Worm (Caenorhabditis elegans) whole organism, L1 larva: ENCODE results near the gene ell-1.

Source experiments
- C04F5.9 ChIP-seq: sonication (generic microtip); optimal IDR thresholded peaks from 2 replicates; lab custom pipeline; 2016; ENCODE audit warnings: missing genetic modification characterization, missing compliant biosample characterization
- C16A3.4 ChIP-seq: fragments of 150-350 bp; optimal IDR thresholded peaks from 2 replicates; lab custom pipeline; 2014; ENCODE audit warnings: missing biosample characterization, missing genetic modification characterization
- Y116A8C.19 ChIP-seq: sonication (generic microtip); optimal IDR thresholded peaks from 2 replicates; lab custom pipeline; 2016; ENCODE audit warnings: missing compliant biosample characterization, missing genetic modification characterization, borderline replicate concordance
- aha-1 ChIP-seq: fragments of 150-350 bp; optimal IDR thresholded peaks from 2 replicates; lab custom pipeline; 2014; ENCODE audit warnings: missing biosample characterization, missing genetic modification characterization
- aly-2 ChIP-seq: fragments of 150-350 bp; optimal IDR thresholded peaks from 2 replicates; lab custom pipeline; 2014; ENCODE audit warnings: missing biosample characterization, missing genetic modification characterization
- ama-1 ChIP-seq: fragments of 150-350 bp; optimal IDR thresholded peaks from 2 replicates; lab custom pipeline; 2014
- ceh-63 ChIP-seq: fragments of 200-800 bp; sonication (Bioruptor generic); optimal IDR thresholded peaks from 2 replicates; lab custom pipeline; 2018; ENCODE audit warnings: mild to moderate bottlenecking, missing genetic modification characterization, missing compliant biosample characterization
- ceh-82 ChIP-seq, 3 experiments: fragments of 150-350 bp in 1 of 3; sonication (generic microtip) in 2 of 3; optimal IDR thresholded peaks; 2 replicates each; lab custom pipeline; 2014 to 2017; ENCODE audit warnings: missing biosample characterization in 3 of 3, missing genetic modification characterization in 3 of 3
- ceh-90 ChIP-seq: sonication (generic microtip); optimal IDR thresholded peaks from 2 replicates; lab custom pipeline; 2016; ENCODE audit warnings: missing genetic modification characterization, missing compliant biosample characterization
- ces-1 ChIP-seq: fragments of 150-350 bp; optimal IDR thresholded peaks from 2 replicates; lab custom pipeline; 2014; ENCODE audit warnings: missing biosample characterization, missing genetic modification reagents, missing genetic modification characterization
- efl-1 ChIP-seq, 4 experiments: fragments of 150-350 bp; optimal IDR thresholded peaks in 3 of 4; peaks in 1 of 4; 1 replicate in 1 of 4; 2 replicates in 3 of 4; lab custom pipeline; 2014; ENCODE audit warnings: missing biosample characterization in 2 of 4, missing genetic modification characterization in 2 of 4, missing genetic modification reagents in 2 of 4
- efl-3 ChIP-seq: fragments of 200-800 bp; sonication (Bioruptor generic); optimal IDR thresholded peaks from 2 replicates; lab custom pipeline; 2018; ENCODE audit warnings: mild to moderate bottlenecking, missing genetic modification characterization, missing compliant biosample characterization
- elt-3 ChIP-seq, 6 experiments: fragments of 150-350 bp in 1 of 6; sonication (generic microtip); optimal IDR thresholded peaks; 2 replicates each; lab custom pipeline; 2017 to 2018; ENCODE audit warnings: missing biosample characterization in 6 of 6, missing genetic modification characterization in 6 of 6, inconsistent platforms in 1 of 6
- ets-5 ChIP-seq: fragments of 200-800 bp; sonication (Bioruptor generic); IDR thresholded peaks from 2 replicates; pipeline ENCODE4 v1.3.6; 2022; ENCODE audit warnings: missing genetic modification characterization, missing compliant biosample characterization
- fkh-10 ChIP-seq: sonication (generic microtip); optimal IDR thresholded peaks from 2 replicates; lab custom pipeline; 2017; ENCODE audit warnings: missing biosample characterization, missing genetic modification reagents, missing genetic modification characterization
- fos-1 ChIP-seq: fragments of 150-350 bp; optimal IDR thresholded peaks from 2 replicates; lab custom pipeline; 2014; ENCODE audit warnings: missing biosample characterization, missing genetic modification characterization
- grh-1 ChIP-seq: fragments of 200-800 bp; sonication (Bioruptor generic); IDR thresholded peaks from 2 replicates; pipeline ENCODE4 v1.3.6; 2022; ENCODE audit warnings: missing genetic modification reagents, missing genetic modification characterization, missing compliant biosample characterization
- irx-1 ChIP-seq: sonication (generic microtip); optimal IDR thresholded peaks from 2 replicates; lab custom pipeline; 2016; ENCODE audit warnings: missing genetic modification characterization, missing compliant biosample characterization
- isw-1 ChIP-seq: fragments of 200-800 bp; sonication (Bioruptor generic); IDR thresholded peaks from 2 replicates; pipeline ENCODE4 v1.3.6; 2022; ENCODE audit warnings: missing genetic modification characterization, missing compliant biosample characterization
- jun-1 ChIP-seq: fragments of 150-350 bp; optimal IDR thresholded peaks from 2 replicates; lab custom pipeline; 2014; ENCODE audit warnings: missing biosample characterization, missing genetic modification reagents, missing genetic modification characterization
- lin-13 ChIP-seq: fragments of 150-350 bp; optimal IDR thresholded peaks from 2 replicates; lab custom pipeline; 2014; ENCODE audit warnings: missing biosample characterization, missing genetic modification reagents, missing genetic modification characterization
- lin-14 ChIP-seq: fragments of 200-800 bp; sonication (Bioruptor generic); optimal IDR thresholded peaks from 2 replicates; lab custom pipeline; 2018; ENCODE audit warnings: mild to moderate bottlenecking, missing genetic modification characterization, moderate library complexity, missing compliant biosample characterization
- lin-35 ChIP-seq, 2 experiments: fragments of 150-350 bp; optimal IDR thresholded peaks; 2 replicates each; lab custom pipeline; 2014; ENCODE audit warnings: missing biosample characterization in 2 of 2, missing genetic modification characterization in 2 of 2, missing genetic modification reagents in 2 of 2
- lin-39 ChIP-seq: fragments of 150-350 bp; optimal IDR thresholded peaks from 2 replicates; lab custom pipeline; 2014; ENCODE audit warnings: missing biosample characterization, missing genetic modification reagents, missing genetic modification characterization
- lir-3 ChIP-seq: sonication (generic microtip); optimal IDR thresholded peaks from 2 replicates; lab custom pipeline; 2016; ENCODE audit warnings: mild to moderate bottlenecking, missing genetic modification characterization, moderate library complexity, missing compliant biosample characterization; ENCODE audit not compliant: poor library complexity
- lsy-2 ChIP-seq, 2 experiments: fragments of 150-350 bp; optimal IDR thresholded peaks; 2 replicates each; lab custom pipeline; 2014; ENCODE audit warnings: missing biosample characterization in 2 of 2, missing genetic modification characterization in 2 of 2
- mab-9 ChIP-seq: fragments of 200-800 bp; sonication (Bioruptor generic); IDR thresholded peaks from 2 replicates; pipeline ENCODE4 v1.3.6; 2022; ENCODE audit warnings: missing genetic modification reagents, missing genetic modification characterization, missing compliant biosample characterization
- mef-2 ChIP-seq: fragments of 150-350 bp; optimal IDR thresholded peaks from 2 replicates; lab custom pipeline; 2014; ENCODE audit warnings: missing biosample characterization, missing genetic modification characterization
- mep-1 ChIP-seq: fragments of 150-350 bp; optimal IDR thresholded peaks from 2 replicates; lab custom pipeline; 2014; ENCODE audit warnings: missing biosample characterization, missing genetic modification characterization
- nhr-11 ChIP-seq: fragments of 150-350 bp; optimal IDR thresholded peaks from 2 replicates; lab custom pipeline; 2014; ENCODE audit warnings: missing biosample characterization, missing genetic modification characterization
- nhr-12 ChIP-seq: sonication (generic microtip); optimal IDR thresholded peaks from 2 replicates; lab custom pipeline; 2017; ENCODE audit warnings: missing biosample characterization, missing genetic modification characterization
- nhr-19 ChIP-seq: fragments of 200-800 bp; sonication (Bioruptor generic); conservative IDR thresholded peaks from 2 replicates; pipeline ENCODE4 v1.3.6; 2022; ENCODE audit warnings: missing genetic modification characterization, missing compliant biosample characterization
- nhr-20 ChIP-seq: sonication (generic microtip); optimal IDR thresholded peaks from 2 replicates; lab custom pipeline; 2016; ENCODE audit warnings: mild to moderate bottlenecking, missing genetic modification characterization, missing compliant biosample characterization
- nhr-28 ChIP-seq: fragments of 150-350 bp; optimal IDR thresholded peaks from 2 replicates; lab custom pipeline; 2014; ENCODE audit warnings: missing biosample characterization, missing genetic modification characterization
- nhr-47 ChIP-seq: sonication (generic microtip); optimal IDR thresholded peaks from 2 replicates; lab custom pipeline; 2016; ENCODE audit warnings: mild to moderate bottlenecking, missing genetic modification characterization, moderate library complexity, missing compliant biosample characterization
- nhr-77 ChIP-seq: fragments of 150-350 bp; optimal IDR thresholded peaks from 2 replicates; lab custom pipeline; 2014; ENCODE audit warnings: missing biosample characterization, missing genetic modification characterization
- nhr-84 ChIP-seq: sonication (generic microtip); optimal IDR thresholded peaks from 2 replicates; lab custom pipeline; 2017; ENCODE audit warnings: missing biosample characterization, missing genetic modification characterization
- nhr-85 ChIP-seq: sonication (generic microtip); peaks from one replicate; lab custom pipeline; 2016; ENCODE audit warnings: missing genetic modification characterization, inconsistent platforms, missing compliant biosample characterization
- nhr-90 ChIP-seq: sonication (generic microtip); optimal IDR thresholded peaks from 2 replicates; lab custom pipeline; 2016; ENCODE audit warnings: mild to moderate bottlenecking, missing genetic modification characterization, missing compliant biosample characterization; ENCODE audit not compliant: poor library complexity
- pag-3 ChIP-seq: sonication (generic microtip); optimal IDR thresholded peaks from 2 replicates; lab custom pipeline; 2017; ENCODE audit warnings: missing genetic modification characterization, mild to moderate bottlenecking, missing compliant biosample characterization, antibody characterized with exemption, borderline replicate concordance; ENCODE audit not compliant: insufficient read depth
- pax-3 ChIP-seq: fragments of 200-800 bp; sonication (Bioruptor generic); optimal IDR thresholded peaks from 2 replicates; lab custom pipeline; 2018; ENCODE audit warnings: mild to moderate bottlenecking, missing genetic modification characterization, moderate library complexity, missing compliant biosample characterization
- pqm-1 ChIP-seq: sonication (generic microtip); optimal IDR thresholded peaks from 3 replicates; lab custom pipeline; 2017; ENCODE audit warnings: missing biosample characterization, missing genetic modification characterization
- snpc-4 ChIP-seq: fragments of 150-350 bp; optimal IDR thresholded peaks from 2 replicates; lab custom pipeline; 2014; ENCODE audit warnings: missing biosample characterization, missing genetic modification characterization
- snu-23 ChIP-seq: sonication (generic microtip); optimal IDR thresholded peaks from 2 replicates; lab custom pipeline; 2016; ENCODE audit warnings: missing genetic modification characterization, missing compliant biosample characterization
- sox-4 ChIP-seq: sonication (generic microtip); optimal IDR thresholded peaks from 2 replicates; lab custom pipeline; 2016; ENCODE audit warnings: missing genetic modification characterization, missing compliant biosample characterization
- tbx-2 ChIP-seq: sonication (generic microtip); optimal IDR thresholded peaks from 2 replicates; lab custom pipeline; 2016; ENCODE audit warnings: missing genetic modification characterization, missing compliant biosample characterization
- unc-130 ChIP-seq: fragments of 150-350 bp; optimal IDR thresholded peaks from 2 replicates; lab custom pipeline; 2017; ENCODE audit warnings: missing biosample characterization, missing genetic modification characterization, inconsistent platforms
- unc-30 ChIP-seq: sonication (generic microtip); optimal IDR thresholded peaks from 2 replicates; lab custom pipeline; 2017; ENCODE audit warnings: missing biosample characterization, missing genetic modification characterization
- unc-86 ChIP-seq: sonication (generic microtip); optimal IDR thresholded peaks from 2 replicates; lab custom pipeline; 2016; ENCODE audit warnings: missing genetic modification characterization, missing compliant biosample characterization
- unc-98 ChIP-seq: fragments of 200-800 bp; sonication (Bioruptor generic); IDR thresholded peaks from 2 replicates; pipeline ENCODE4 v1.3.6; 2022; ENCODE audit warnings: missing genetic modification characterization, missing compliant biosample characterization
- vab-15 ChIP-seq: sonication (generic microtip); optimal IDR thresholded peaks from 2 replicates; lab custom pipeline; 2017; ENCODE audit warnings: missing genotype, mild to moderate bottlenecking, missing genetic modification characterization, missing compliant biosample characterization
- xbp-1 ChIP-seq: sonication (generic microtip); optimal IDR thresholded peaks from 2 replicates; lab custom pipeline; 2016; ENCODE audit warnings: missing genetic modification characterization, missing compliant biosample characterization
- zip-4 ChIP-seq: fragments of 200-800 bp; sonication (Bioruptor generic); optimal IDR thresholded peaks from 2 replicates; lab custom pipeline; 2018; ENCODE audit warnings: mild to moderate bottlenecking, missing genetic modification characterization, moderate library complexity, missing compliant biosample characterization
- ztf-4 ChIP-seq: fragments of 150-350 bp; optimal IDR thresholded peaks from 2 replicates; lab custom pipeline; 2014; ENCODE audit warnings: missing biosample characterization, missing genetic modification characterization

The ell-1 gene

DNA sequence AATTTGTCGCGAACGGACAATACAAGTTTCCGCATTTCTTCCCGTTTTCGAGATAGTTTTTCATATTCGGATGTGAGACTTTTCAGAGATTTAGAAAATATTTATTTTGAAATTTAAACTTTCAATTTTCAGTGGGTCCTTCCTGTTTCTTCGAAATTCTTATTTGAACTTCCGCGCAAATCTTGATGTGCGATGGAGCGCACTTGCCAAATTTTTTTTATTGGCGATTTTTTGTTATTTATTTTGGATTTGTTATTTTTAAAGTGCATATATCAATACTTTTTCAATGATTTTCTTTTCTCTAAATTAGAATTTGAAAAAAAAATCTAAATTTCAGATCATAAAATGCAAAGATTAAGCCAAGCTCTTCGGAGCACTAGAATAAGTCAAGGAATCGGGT, 36.9 kb upstream of the ell-1 start, which contains the start of gene sars-2:
sars-2 (plus strand) TSS at position 341 of the 400 bp plus-strand sequence.
- TF ChIP-seq nhr-77 (tag; lab: Kevin White, UChicago) (no peak), ceh-82 (tag; optimal IDR thresholded peaks at IDR 0.05; lab: Kevin White, UChicago) (peak in 1 of 3 experiments; percentile 32), nhr-11 (no peak), C16A3.4 (tag; lab: Kevin White, UChicago) (peak; percentile 33), nhr-90 (peak; percentile 25), C04F5.9 (tag; lab: Kevin White, UChicago) (no peak), nhr-20 (tag; lab: Kevin White, UChicago) (peak; percentile 25), lin-14 (GFP tag; lab: Kevin White, UChicago) (peak; percentile 8), grh-1 (GFP tag; lab: Robert Waterston, UW) (no peak), ets-5 (GFP tag; lab: Robert Waterston, UW) (no peak), nhr-12 (tag; lab: Kevin White, UChicago) (no peak), fkh-10 (GFP tag; lab: Kevin White, UChicago) (no peak), unc-30 (no peak), lin-13 (GFP tag; lab: Kevin White, UChicago) (no peak), ama-1 (lab: Kevin White, UChicago) (no peak), lir-3 (no peak), ceh-90 (no peak), fos-1 (no peak), efl-3 (GFP tag; lab: Kevin White, UChicago) (no peak), tbx-2 (tag; lab: Kevin White, UChicago) (peak; percentile 25), nhr-28 (tag; lab: Kevin White, UChicago) (no peak), aha-1 (tag; lab: Kevin White, UChicago) (no peak), Y116A8C.19 (no peak), jun-1 (no peak), pag-3 (no peak), sox-4 (tag; lab: Kevin White, UChicago) (no peak), nhr-19 (GFP tag; lab: Robert Waterston, UW) (no peak), unc-86 (tag; lab: Kevin White, UChicago) (no peak), snu-23 (GFP tag; lab: Kevin White, UChicago) (peak; percentile 52), unc-98 (GFP tag; lab: Robert Waterston, UW) (no peak), ztf-4 (tag; lab: Kevin White, UChicago) (no peak), efl-1 (optimal IDR thresholded peaks at IDR 0.05; lab: Kevin White, UChicago) (peak; percentile 88 to 92), efl-1 (GFP tag; optimal IDR thresholded peaks at IDR 0.05 in 1 of 2; lab: Kevin White, UChicago) (peak; percentile 93 to 99), xbp-1 (peak; percentile 40), zip-4 (GFP tag; lab: Kevin White, UChicago) (no peak), aly-2 (tag; lab: Kevin White, UChicago) (no peak), snpc-4 (tag; lab: Kevin White, UChicago) (no peak), pqm-1 (tag; lab: Kevin White, UChicago) (no peak), irx-1 (tag; lab: Kevin White, UChicago) (no peak), nhr-85 (tag; lab: Kevin White, UChicago) (peak; percentile 33), ces-1 (GFP tag; lab: Kevin White, UChicago) (no peak), elt-3 (tag; optimal IDR thresholded peaks at IDR 0.05; lab: Kevin White, UChicago) (no peak), unc-130 (no peak), mep-1 (peak; percentile 43), isw-1 (GFP tag; lab: Robert Waterston, UW) (peak; percentile 19; the same call in 1 of the 2 replicates), lin-39 (tag; lab: Kevin White, UChicago) (no peak), lin-35 (GFP tag; optimal IDR thresholded peaks at IDR 0.05; lab: Kevin White, UChicago) (peak; percentile 92 to 96), mab-9 (no peak), nhr-47 (tag; lab: Kevin White, UChicago) (peak; percentile 23), vab-15 (no peak), nhr-84 (tag; lab: Kevin White, UChicago) (no peak), pax-3 (tag; lab: Kevin White, UChicago) (no peak), ceh-63 (GFP tag; lab: Kevin White, UChicago) (no peak), lsy-2 (tag; optimal IDR thresholded peaks at IDR 0.05; lab: Kevin White, UChicago) (peak; percentile 75 to 78), mef-2 (no peak)
